Fruit fly (Drosophila melanogaster) Kc167 (cell line): ENCODE measurements around the gene loj.

ENCODE experiments used
- Sin3A ChIP-seq: fragments of >200 bp; optimal IDR thresholded peaks from 2 replicates; lab custom pipeline; 2018; ENCODE audit warnings: missing external identifiers
- h ChIP-seq: fragments of >200 bp; optimal IDR thresholded peaks from 3 replicates; lab custom pipeline; 2018; ENCODE audit warnings: missing external identifiers
- insv ChIP-seq: fragments of >200 bp; optimal IDR thresholded peaks from 3 replicates; lab custom pipeline; 2018; ENCODE audit warnings: missing external identifiers

DNA sequence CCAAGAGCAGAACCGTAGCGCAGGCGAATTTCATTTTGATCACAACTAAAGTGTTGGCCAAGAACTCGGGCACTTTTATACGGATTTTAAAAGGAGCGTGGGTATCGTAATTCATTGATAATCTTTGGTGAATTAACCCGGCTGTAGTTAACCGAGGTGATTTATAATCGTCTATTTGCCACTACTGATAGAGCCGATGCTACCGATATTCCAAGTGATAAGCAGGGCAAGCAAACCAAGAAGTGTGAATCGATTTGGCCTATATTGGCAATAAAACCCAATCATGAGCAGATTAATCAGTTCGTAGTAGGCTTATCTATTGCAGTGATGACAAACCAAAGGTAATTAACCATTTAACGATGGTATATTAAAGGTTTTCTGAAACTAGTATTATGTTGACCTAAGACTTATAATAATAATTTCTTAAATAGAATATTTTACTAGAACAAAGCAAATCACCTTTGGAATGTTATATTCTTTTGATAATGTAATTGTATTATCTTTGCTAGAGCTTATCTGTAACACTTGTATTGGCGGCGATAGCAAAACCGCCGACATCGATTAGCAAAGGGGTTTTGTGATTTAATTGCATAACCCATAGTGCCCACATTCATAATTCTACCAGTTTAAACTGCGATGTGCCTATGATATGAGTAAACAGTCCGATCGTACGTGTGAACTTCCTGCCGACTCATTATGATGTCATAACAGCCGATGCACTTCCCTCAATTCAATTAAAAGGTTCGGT is 31.8 kb upstream of the loj start, which contains the start of gene CG10472:
- TF ChIP-seq h (lab: Kevin White, UChicago) (no peak), insv (lab: Kevin White, UChicago) (no peak), Sin3A (lab: Kevin White, UChicago) (no peak)
